Worm (Caenorhabditis elegans): ENCODE results near the gene pms-2.

Gene pms-2

DNA sequence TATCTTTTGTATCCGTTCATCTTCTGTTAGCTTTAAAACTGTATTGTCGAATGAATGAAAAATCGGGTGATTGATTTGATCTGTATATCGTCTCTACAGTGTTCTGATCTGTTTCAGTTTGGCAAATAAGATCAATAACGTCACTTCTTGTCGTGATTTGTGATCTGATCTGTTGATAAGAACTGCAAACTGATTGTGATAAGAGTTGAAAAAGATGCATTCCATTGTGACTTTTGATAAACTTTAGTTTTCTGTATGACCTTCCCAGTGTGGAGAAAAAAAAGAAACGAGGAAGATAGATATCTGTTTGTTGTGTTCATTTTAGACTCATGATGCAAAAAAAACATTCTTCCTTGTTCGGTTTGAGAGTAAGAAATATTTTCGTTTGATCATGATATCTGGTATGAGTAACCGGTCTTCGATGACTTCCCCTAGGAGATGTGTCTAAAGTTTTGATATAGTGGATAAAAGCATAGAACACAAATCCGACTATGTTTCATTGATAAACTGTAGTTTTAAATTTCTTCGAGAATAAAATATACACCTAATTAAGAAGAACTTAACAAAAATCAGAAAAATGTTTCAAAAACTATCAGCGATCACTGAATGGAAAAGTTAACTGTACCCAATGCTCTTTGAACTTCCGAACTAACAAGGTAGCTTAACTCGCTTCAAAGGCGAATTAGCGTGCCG is 44.5 kb upstream of the pms-2 start:
- peak; percentile 77 for TF ChIP-seq nhr-20 (tag; optimal IDR thresholded peaks at IDR 0.05)
- TF ChIP-seq ztf-11 (tag; optimal IDR thresholded peaks at IDR 0.05): no peak
- TF ChIP-seq nhr-11 (tag; optimal IDR thresholded peaks at IDR 0.05): no peak
- no peak for TF ChIP-seq lin-15B (tag; optimal IDR thresholded peaks at IDR 0.05)
- no peak for TF ChIP-seq lsy-2 (tag; optimal IDR thresholded peaks at IDR 0.05)
- TF ChIP-seq mep-1 (tag; optimal IDR thresholded peaks at IDR 0.05): peak; percentile 40
- TF ChIP-seq lin-35 (GFP tag; optimal IDR thresholded peaks at IDR 0.05): peak in 1 of 2 experiments; percentile 0
- TF ChIP-seq elt-2 (tag; optimal IDR thresholded peaks at IDR 0.05): peak; percentile 89
- TF ChIP-seq efl-1 (optimal IDR thresholded peaks at IDR 0.05): no peak
- TF ChIP-seq efl-1 (GFP tag; optimal IDR thresholded peaks at IDR 0.05 in 1 of 2): peak in 1 of 2 experiments; percentile 20
- no peak for TF ChIP-seq Y116A8C.19 (tag; optimal IDR thresholded peaks at IDR 0.05; ENCODE audit: borderline replicate concordance)
- TF ChIP-seq unc-30 (tag; optimal IDR thresholded peaks at IDR 0.05): no peak
- peak; percentile 49 for TF ChIP-seq nhr-90 (tag; optimal IDR thresholded peaks at IDR 0.05; ENCODE audit: poor library complexity)
- TF ChIP-seq vab-15 (tag; optimal IDR thresholded peaks at IDR 0.05): no peak
- TF ChIP-seq fkh-4 (tag; optimal IDR thresholded peaks at IDR 0.05; ENCODE audit: borderline replicate concordance): no peak
- TF ChIP-seq blmp-1 (tag; optimal IDR thresholded peaks at IDR 0.05): peak; percentile 5
- TF ChIP-seq tbx-2 (tag; optimal IDR thresholded peaks at IDR 0.05): peak; percentile 46
- TF ChIP-seq hlh-17 (GFP tag; optimal IDR thresholded peaks at IDR 0.05; ENCODE audit: borderline replicate concordance): no peak
- no peak for TF ChIP-seq nhr-47 (tag; optimal IDR thresholded peaks at IDR 0.05)
- TF ChIP-seq nhr-71 (tag; optimal IDR thresholded peaks at IDR 0.05): peak; percentile 64
- no peak for TF ChIP-seq snpc-4 (tag; optimal IDR thresholded peaks at IDR 0.05)
- TF ChIP-seq ama-1 (optimal IDR thresholded peaks at IDR 0.05): no peak
- TF ChIP-seq efl-3 (GFP tag; optimal IDR thresholded peaks at IDR 0.05): no peak
- TF ChIP-seq egl-13 (tag; optimal IDR thresholded peaks at IDR 0.05): no peak
- TF ChIP-seq nhr-84 (tag; optimal IDR thresholded peaks at IDR 0.05): no peak
- no peak for TF ChIP-seq nhr-77 (tag; optimal IDR thresholded peaks at IDR 0.05)
- no peak for TF ChIP-seq mab-9 (GFP tag; IDR thresholded peaks at IDR 0.05)
- no peak for TF ChIP-seq nhr-12 (tag; optimal IDR thresholded peaks at IDR 0.05)
- TF ChIP-seq lin-14 (GFP tag; optimal IDR thresholded peaks at IDR 0.05): peak; percentile 69
- TF ChIP-seq C34B4.2 (tag; optimal IDR thresholded peaks at IDR 0.05): no peak
- TF ChIP-seq nhr-19 (GFP tag; conservative IDR thresholded peaks at IDR 0.05): 0 out of 2 replicates have a peak, but pooled peaks have one; percentile 15
- TF ChIP-seq C04F5.9 (tag; optimal IDR thresholded peaks at IDR 0.05): no peak
- TF ChIP-seq rnt-1 (tag; optimal IDR thresholded peaks at IDR 0.05): no peak
- no peak for TF ChIP-seq nhr-28 (tag; optimal IDR thresholded peaks at IDR 0.05)
- TF ChIP-seq hlh-4 (tag; optimal IDR thresholded peaks at IDR 0.05): no peak
- peak in 3 of 6 experiments; percentile 69 to 96 (median 94) for TF ChIP-seq elt-3 (tag; optimal IDR thresholded peaks at IDR 0.05)
- TF ChIP-seq nhr-85 (tag): peak; percentile 93
- no peak for TF ChIP-seq alr-1 (tag; optimal IDR thresholded peaks at IDR 0.05; ENCODE audit: borderline replicate concordance)
- peak; percentile 49 for TF ChIP-seq snu-23 (GFP tag; optimal IDR thresholded peaks at IDR 0.05)

DNA sequence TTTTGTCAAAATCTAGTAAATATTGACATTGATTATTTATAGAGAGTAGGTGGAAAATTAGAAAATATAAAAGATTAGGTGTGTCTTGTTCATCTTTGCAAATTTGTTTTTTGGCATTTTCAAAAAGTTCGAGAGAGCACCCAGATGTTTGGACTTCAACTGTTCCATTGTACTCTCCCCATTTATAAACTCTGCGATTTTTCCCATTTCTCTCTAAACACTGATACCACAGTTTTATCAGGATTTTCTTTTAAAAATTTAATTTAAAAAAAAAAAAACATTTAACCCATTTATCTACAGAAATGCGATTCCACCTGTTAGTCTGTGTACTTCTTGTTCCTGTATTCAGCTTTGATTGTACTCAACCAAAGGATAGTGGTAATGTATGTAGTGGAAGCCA is 42.6 kb upstream of the pms-2 start, which contains the start of gene tag-290:
Gene tag-290, plus strand, starts transcription at position 301 of the 400 bp plus-strand sequence.
- TF ChIP-seq xbp-1 (tag; optimal IDR thresholded peaks at IDR 0.05): no peak

DNA sequence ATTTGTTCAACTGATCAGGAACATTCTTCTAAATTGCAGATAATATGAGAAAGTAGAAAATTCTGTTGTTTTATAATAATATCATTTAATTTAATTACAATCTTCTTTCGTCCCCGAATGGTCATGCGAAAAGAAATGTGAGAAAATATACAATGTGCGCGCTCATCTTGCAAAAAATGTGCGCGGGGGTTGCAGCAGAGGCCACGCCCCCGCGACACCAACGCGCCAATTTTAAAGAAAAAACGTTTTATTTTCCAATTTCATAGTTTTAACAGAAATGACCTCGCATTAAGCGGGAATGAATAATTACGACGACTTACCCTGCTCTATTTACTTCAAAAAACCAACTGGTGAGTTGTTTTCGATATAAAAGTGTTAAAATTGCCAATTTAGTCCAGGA is 40.1 kb upstream of the pms-2 start, which contains the start of gene sas-5:
Gene sas-5, plus strand, starts transcription at position 257 of the 400 bp plus-strand sequence.
- TF ChIP-seq jun-1 (tag; optimal IDR thresholded peaks at IDR 0.05) (peak; percentile 21), grh-1 (GFP tag; IDR thresholded peaks at IDR 0.05) (peak; percentile 65), nhr-20 (tag; optimal IDR thresholded peaks at IDR 0.05) (peak; percentile 86), F16B12.6 (tag; optimal IDR thresholded peaks at IDR 0.05) (peak; percentile 37), fkh-10 (GFP tag; optimal IDR thresholded peaks at IDR 0.05) (no peak), elt-2 (tag; optimal IDR thresholded peaks at IDR 0.05) (peak; percentile 64), swsn-7 (tag; optimal IDR thresholded peaks at IDR 0.05) (peak; percentile 82), efl-1 (optimal IDR thresholded peaks at IDR 0.05) (peak; percentile 51 to 93), efl-1 (GFP tag; optimal IDR thresholded peaks at IDR 0.05 in 1 of 2) (peak; percentile 89 to 99), dpl-1 (GFP tag; optimal IDR thresholded peaks at IDR 0.05) (peak; percentile 85 to 92 (median 90)), ceh-82 (tag; optimal IDR thresholded peaks at IDR 0.05) (peak; percentile 95 to 96 (median 96)), ceh-88 (GFP tag; IDR thresholded peaks at IDR 0.05) (peak; percentile 56; the same call in 1 of the 2 replicates), ceh-8 (GFP tag; optimal IDR thresholded peaks at IDR 0.05) (peak; percentile 66), hpl-2 (GFP tag; optimal IDR thresholded peaks at IDR 0.05) (peak; percentile 34), ztf-4 (tag; optimal IDR thresholded peaks at IDR 0.05) (peak; percentile 48)

Data from whole organism, L1 larva.